Fruit fly (Drosophila melanogaster) whole organism, embryonic: ENCODE measurements around the gene spo.

ENCODE experiments used
- B-H1 ChIP-seq: fragments of 200-800 bp; sonication (Bioruptor generic); IDR thresholded peaks from 3 replicates; pipeline ENCODE4 v1.3.6; 2022; ENCODE audit warnings: missing biosample characterization, missing genetic modification characterization
- B-H2 ChIP-seq: fragments of 200-800 bp; sonication (Bioruptor generic); optimal IDR thresholded peaks from 2 replicates; lab custom pipeline; 2018; ENCODE audit warnings: missing biosample characterization, mild to moderate bottlenecking, missing genetic modification characterization
- C15 ChIP-seq: fragments of 200-800 bp; sonication (Bioruptor generic); IDR thresholded peaks from 3 replicates; pipeline ENCODE4 v1.3.6; 2022; ENCODE audit warnings: missing biosample characterization, missing genetic modification characterization
- CG10543 ChIP-seq: fragments of 200-800 bp; sonication (Bioruptor generic); optimal IDR thresholded peaks from 3 replicates; lab custom pipeline; 2017; ENCODE audit warnings: missing biosample characterization, mild to moderate bottlenecking, missing genetic modification characterization, moderate library complexity
- CG11695 ChIP-seq: fragments of 200-800 bp; sonication (Bioruptor generic); IDR thresholded peaks from 3 replicates; pipeline ENCODE4 v1.3.6; 2022; ENCODE audit warnings: missing biosample characterization, missing genetic modification characterization
- CG12104 ChIP-seq: fragments of 200-800 bp; sonication (Bioruptor generic); optimal IDR thresholded peaks from 3 replicates; lab custom pipeline; 2016; ENCODE audit warnings: missing biosample characterization, missing genetic modification characterization
- CG12659 ChIP-seq: fragments of 200-800 bp; sonication (Bioruptor generic); optimal IDR thresholded peaks from 3 replicates; lab custom pipeline; 2017; ENCODE audit warnings: mild to moderate bottlenecking, missing biosample characterization, missing genetic modification reagents, missing genetic modification characterization
- CG15073 ChIP-seq: fragments of 200-800 bp; sonication (Bioruptor generic); optimal IDR thresholded peaks from 2 replicates; lab custom pipeline; 2016; ENCODE audit warnings: missing biosample characterization, missing genetic modification characterization
- CG18011 ChIP-seq: fragments of 200-800 bp; sonication (Bioruptor generic); optimal IDR thresholded peaks from 2 replicates; lab custom pipeline; 2017; ENCODE audit warnings: missing biosample characterization, missing genetic modification characterization, mild to moderate bottlenecking, moderate library complexity, missing genotype
- CG18619 ChIP-seq: fragments of 200-800 bp; sonication (Bioruptor generic); optimal IDR thresholded peaks from 3 replicates; lab custom pipeline; 2017; ENCODE audit warnings: missing biosample characterization, mild to moderate bottlenecking, missing genetic modification characterization
- CG2202 ChIP-seq: fragments of 200-800 bp; sonication (Bioruptor generic); optimal IDR thresholded peaks from 2 replicates; lab custom pipeline; 2018; ENCODE audit warnings: missing biosample characterization, mild to moderate bottlenecking, missing genetic modification characterization
- CG2678 ChIP-seq: fragments of 200-800 bp; sonication (Bioruptor generic); optimal IDR thresholded peaks from 3 replicates; lab custom pipeline; 2019; ENCODE audit warnings: missing biosample characterization, mild to moderate bottlenecking, missing genetic modification characterization, moderate library complexity
- CG3065 ChIP-seq: fragments of 200-800 bp; sonication (Bioruptor generic); optimal IDR thresholded peaks from 2 replicates; lab custom pipeline; 2016; ENCODE audit warnings: missing biosample characterization, missing genetic modification characterization
- CG31388 ChIP-seq: fragments of 200-800 bp; sonication (Bioruptor generic); optimal IDR thresholded peaks from 2 replicates; lab custom pipeline; 2016; ENCODE audit warnings: missing biosample characterization, missing genetic modification characterization
- CG4404 ChIP-seq: fragments of 200-800 bp; sonication (Bioruptor generic); IDR thresholded peaks from 2 replicates; pipeline ENCODE4 v1.3.6; 2022; ENCODE audit warnings: missing biosample characterization, missing genetic modification characterization
- CG5245 ChIP-seq: fragments of 200-800 bp; sonication (Bioruptor generic); optimal IDR thresholded peaks from 3 replicates; lab custom pipeline; 2016; ENCODE audit warnings: missing biosample characterization, missing genetic modification characterization
- CG6272 ChIP-seq: fragments of 200-800 bp; sonication (Bioruptor generic); IDR thresholded peaks from 2 replicates; pipeline ENCODE4 v1.3.6; 2022; ENCODE audit warnings: missing biosample characterization, missing genetic modification characterization
- CG9215 ChIP-seq: fragments of 200-800 bp; sonication (Bioruptor generic); IDR thresholded peaks from 2 replicates; pipeline ENCODE4 v1.3.6; 2022; ENCODE audit warnings: missing biosample characterization, missing genetic modification characterization
- CG9437 ChIP-seq: fragments of 200-800 bp; sonication (Bioruptor generic); optimal IDR thresholded peaks from 2 replicates; lab custom pipeline; 2018; ENCODE audit warnings: missing biosample characterization, mild to moderate bottlenecking, missing genetic modification characterization
- Camta ChIP-seq: fragments of 200-800 bp; sonication (Bioruptor generic); optimal IDR thresholded peaks from 2 replicates; lab custom pipeline; 2016; ENCODE audit warnings: missing biosample characterization, missing genetic modification characterization
- CkIIα-i1 ChIP-seq: fragments of 200-800 bp; sonication (Bioruptor generic); IDR thresholded peaks from 2 replicates; pipeline ENCODE4 v1.3.6; 2022; ENCODE audit warnings: missing biosample characterization, missing genetic modification characterization
- Ets97D ChIP-seq: fragments of 200-800 bp; sonication (Bioruptor generic); optimal IDR thresholded peaks from 3 replicates; lab custom pipeline; 2016; ENCODE audit warnings: missing biosample characterization, missing genetic modification characterization
- Gug ChIP-seq: fragments of 200-800 bp; sonication (Bioruptor generic); IDR thresholded peaks from 4 replicates; pipeline ENCODE4 v1.3.6; 2022; ENCODE audit warnings: missing biosample characterization, missing genetic modification characterization
- Hr3 ChIP-seq: fragments of 200-800 bp; sonication (Bioruptor generic); optimal IDR thresholded peaks from 3 replicates; lab custom pipeline; 2016; ENCODE audit warnings: missing biosample characterization, missing genetic modification characterization
- Jarid2 ChIP-seq: fragments of 200-800 bp; sonication (Bioruptor generic); optimal IDR thresholded peaks from 3 replicates; lab custom pipeline; 2017; ENCODE audit warnings: mild to moderate bottlenecking, missing biosample characterization, missing genetic modification reagents, missing genetic modification characterization
- Mad ChIP-seq: fragments of 200-800 bp; sonication (Bioruptor generic); optimal IDR thresholded peaks from 2 replicates; lab custom pipeline; 2016; ENCODE audit warnings: missing biosample characterization, missing genetic modification characterization
- Max ChIP-seq: fragments of 200-800 bp; sonication (Bioruptor generic); optimal IDR thresholded peaks from 2 replicates; lab custom pipeline; 2016; ENCODE audit warnings: missing biosample characterization, mild to moderate bottlenecking, missing genetic modification characterization
- NC2α ChIP-seq: fragments of 200-800 bp; sonication (Bioruptor generic); optimal IDR thresholded peaks from 2 replicates; lab custom pipeline; 2016; ENCODE audit warnings: missing biosample characterization, missing genetic modification characterization
- Nf-YB ChIP-seq: fragments of 200-800 bp; sonication (Bioruptor generic); optimal IDR thresholded peaks from 3 replicates; lab custom pipeline; 2019; ENCODE audit warnings: missing biosample characterization, mild to moderate bottlenecking, missing genetic modification characterization, moderate library complexity
- ash1 ChIP-seq: fragments of 200-800 bp; sonication (Bioruptor generic); optimal IDR thresholded peaks from 2 replicates; lab custom pipeline; 2018; ENCODE audit warnings: missing biosample characterization, mild to moderate bottlenecking, missing genetic modification characterization
- az2 ChIP-seq: fragments of 200-800 bp; sonication (Bioruptor generic); optimal IDR thresholded peaks from 3 replicates; lab custom pipeline; 2016; ENCODE audit warnings: missing biosample characterization, missing genetic modification characterization
- bowl ChIP-seq: fragments of 200-800 bp; sonication (Bioruptor generic); IDR thresholded peaks from 2 replicates; pipeline ENCODE4 v1.3.6; 2022; ENCODE audit warnings: missing biosample characterization, missing genetic modification characterization
- chm ChIP-seq: fragments of 200-800 bp; sonication (Bioruptor generic); IDR thresholded peaks from 2 replicates; pipeline ENCODE4 v1.3.6; 2022; ENCODE audit warnings: missing biosample characterization, missing genetic modification characterization
- croc ChIP-seq: fragments of 200-800 bp; sonication (Bioruptor generic); conservative IDR thresholded peaks from 3 replicates; pipeline ENCODE4 v1.3.6; 2022; ENCODE audit warnings: missing biosample characterization, missing genetic modification characterization
- danr ChIP-seq: fragments of 200-800 bp; sonication (Bioruptor generic); IDR thresholded peaks from 2 replicates; pipeline ENCODE4 v1.3.6; 2022; ENCODE audit warnings: missing biosample characterization, missing genetic modification characterization
- dm ChIP-seq: fragments of 200-800 bp; sonication (Bioruptor generic); optimal IDR thresholded peaks from 3 replicates; lab custom pipeline; 2016; ENCODE audit warnings: missing biosample characterization, missing genetic modification characterization
- eve ChIP-seq, 2 experiments: fragments of >200 bp; optimal IDR thresholded peaks; 2 replicates each; lab custom pipeline; 2017; ENCODE audit warnings: missing biosample characterization in 2 of 2, missing genetic modification characterization in 2 of 2
- eyg ChIP-seq: fragments of 200-800 bp; sonication (Bioruptor generic); optimal IDR thresholded peaks from 3 replicates; lab custom pipeline; 2016; ENCODE audit warnings: missing biosample characterization, missing genetic modification characterization
- grn ChIP-seq: fragments of 200-800 bp; sonication (Bioruptor generic); optimal IDR thresholded peaks from 3 replicates; lab custom pipeline; 2017; ENCODE audit warnings: missing biosample characterization, missing genetic modification characterization
- gsb-n ChIP-seq: fragments of 200-800 bp; sonication (Bioruptor generic); optimal IDR thresholded peaks from 3 replicates; lab custom pipeline; 2018; ENCODE audit warnings: missing biosample characterization, mild to moderate bottlenecking, missing genetic modification characterization
- gt ChIP-seq: fragments of 200-800 bp; sonication (Bioruptor generic); IDR thresholded peaks from 2 replicates; pipeline ENCODE4 v1.3.6; 2022; ENCODE audit warnings: missing biosample characterization, missing genetic modification characterization
- klu ChIP-seq: fragments of 200-800 bp; sonication (Bioruptor generic); IDR thresholded peaks from 2 replicates; pipeline ENCODE4 v1.3.6; 2022; ENCODE audit warnings: missing biosample characterization, missing genetic modification characterization
- lilli ChIP-seq: fragments of 200-800 bp; sonication (Bioruptor generic); optimal IDR thresholded peaks from 3 replicates; lab custom pipeline; 2016; ENCODE audit warnings: missing biosample characterization, missing genetic modification characterization
- nau ChIP-seq: fragments of 200-800 bp; sonication (Bioruptor generic); optimal IDR thresholded peaks from 3 replicates; lab custom pipeline; 2017; ENCODE audit warnings: missing biosample characterization, mild to moderate bottlenecking, missing genetic modification characterization, missing genetic modification reagents
- nerfin-2 ChIP-seq: fragments of 200-800 bp; sonication (Bioruptor generic); IDR thresholded peaks from 2 replicates; pipeline ENCODE4 v1.3.6; 2022; ENCODE audit warnings: missing biosample characterization, missing genetic modification characterization; ENCODE audit not compliant: partially characterized antibody
- nmo ChIP-seq: fragments of 200-800 bp; sonication (Bioruptor generic); optimal IDR thresholded peaks from 2 replicates; lab custom pipeline; 2018; ENCODE audit warnings: missing biosample characterization, mild to moderate bottlenecking, missing genetic modification characterization, moderate library complexity
- nom ChIP-seq: fragments of 200-800 bp; sonication (Bioruptor generic); optimal IDR thresholded peaks from 2 replicates; lab custom pipeline; 2017; ENCODE audit warnings: missing biosample characterization, missing genetic modification characterization, mild to moderate bottlenecking, moderate library complexity, missing genetic modification reagents
- pfk ChIP-seq: fragments of 200-800 bp; sonication (Bioruptor generic); optimal IDR thresholded peaks from 2 replicates; lab custom pipeline; 2018; ENCODE audit warnings: missing biosample characterization, mild to moderate bottlenecking, missing genetic modification characterization, moderate library complexity
- sens ChIP-seq: fragments of 200-800 bp; sonication (Bioruptor generic); peaks from one replicate; lab custom pipeline; 2016; ENCODE audit warnings: missing biosample characterization, missing genetic modification characterization
- tna ChIP-seq: fragments of 200-800 bp; sonication (Bioruptor generic); IDR thresholded peaks from 2 replicates; pipeline ENCODE4 v1.3.6; 2022; ENCODE audit warnings: missing biosample characterization, missing genetic modification characterization; ENCODE audit not compliant: partially characterized antibody
- zen ChIP-seq: fragments of 200-800 bp; sonication (Bioruptor generic); optimal IDR thresholded peaks from 3 replicates; lab custom pipeline; 2018; ENCODE audit warnings: missing biosample characterization, mild to moderate bottlenecking, missing genetic modification characterization, moderate library complexity

Gene spo

DNA sequence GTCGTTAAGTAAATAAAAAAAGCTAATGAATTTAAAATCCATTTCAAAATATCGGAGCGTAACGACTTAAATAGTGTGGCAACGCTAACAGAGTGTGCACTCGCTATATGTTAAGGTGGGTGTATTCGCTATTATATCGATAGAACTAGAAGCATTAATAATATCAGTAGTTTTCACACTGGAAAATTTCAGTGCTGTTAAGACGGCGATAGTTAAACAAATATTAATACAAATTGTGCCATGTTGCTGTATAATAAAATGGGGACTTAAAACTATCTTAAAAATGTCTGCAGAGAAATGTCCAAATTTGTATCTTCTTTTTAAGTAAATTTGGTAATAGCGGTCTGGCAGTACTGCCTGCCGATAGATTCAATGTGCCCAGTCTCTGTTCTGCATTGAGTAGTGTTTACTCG is 9.1 kb downstream of the spo start (continued):
- peak; percentile 92 for TF ChIP-seq klu (GFP tag; lab: Robert Waterston, UW)
- peak; percentile 85 for TF ChIP-seq Hr3
- peak; percentile 74 for TF ChIP-seq Max (GFP tag; lab: Kevin White, UChicago)
- peak; percentile 55; the same call in 1 of the 3 replicates for TF ChIP-seq CG11695
- peak; percentile 74; the same call in 2 of the 3 replicates for TF ChIP-seq C15
- TF ChIP-seq croc: peak; percentile 80
- peak; percentile 81 for TF ChIP-seq gt
- peak; percentile 80 for TF ChIP-seq Camta (GFP tag; lab: Kevin White, UChicago)
- peak; percentile 94 for TF ChIP-seq CG6272
- peak; percentile 92 for TF ChIP-seq lilli (GFP tag; lab: Kevin White, UChicago)
- TF ChIP-seq B-H2: no peak
- TF ChIP-seq CG31388 (GFP tag; lab: Kevin White, UChicago): peak; percentile 80
- TF ChIP-seq CG18619 (GFP tag; lab: Kevin White, UChicago): peak; percentile 75
- peak; percentile 63; the same call in 1 of the 2 replicates for TF ChIP-seq bowl (GFP tag; lab: Robert Waterston, UW)
- peak; percentile 82 for TF ChIP-seq dm (GFP tag; lab: Kevin White, UChicago)
- TF ChIP-seq nau (GFP tag; lab: Kevin White, UChicago): no peak
- no peak for TF ChIP-seq eve (GFP tag; optimal IDR thresholded peaks at IDR 0.05; lab: Kevin White, UChicago)
- TF ChIP-seq CG4404: peak; percentile 90
- peak; percentile 87 for TF ChIP-seq chm (GFP tag; lab: Robert Waterston, UW)
- TF ChIP-seq pfk: no peak
- peak; percentile 73 for TF ChIP-seq Mad
- peak; percentile 67 for TF ChIP-seq CG18011 (GFP tag; lab: Kevin White, UChicago)
- peak; percentile 77 for TF ChIP-seq az2
- no peak for TF ChIP-seq CG2678 (tag; lab: Kevin White, UChicago)
- TF ChIP-seq CG12104 (GFP tag; lab: Kevin White, UChicago): peak; percentile 70
- peak; percentile 51 for TF ChIP-seq ash1 (GFP tag; lab: Kevin White, UChicago)
- TF ChIP-seq Ets97D: peak; percentile 93
- peak; percentile 94 for TF ChIP-seq nmo (GFP tag; lab: Kevin White, UChicago)
- TF ChIP-seq CG9437 (GFP tag; lab: Kevin White, UChicago): peak; percentile 62
- peak; percentile 85 for TF ChIP-seq CG12659 (GFP tag; lab: Kevin White, UChicago)
- peak; percentile 36 for TF ChIP-seq CG2202
- peak; percentile 77 for TF ChIP-seq CkIIα-i1
- TF ChIP-seq CG5245 (GFP tag; lab: Kevin White, UChicago): peak; percentile 66
- TF ChIP-seq B-H1 (GFP tag; lab: Robert Waterston, UW): peak; percentile 88
- TF ChIP-seq zen (tag; lab: Kevin White, UChicago): peak; percentile 86
- TF ChIP-seq tna: no peak; the same call in 1 of the 2 replicates
- TF ChIP-seq nerfin-2 (GFP tag; lab: Robert Waterston, UW): peak; percentile 62; the same call in 1 of the 2 replicates
- TF ChIP-seq Jarid2 (GFP tag; lab: Kevin White, UChicago): peak; percentile 37
- no peak for TF ChIP-seq CG15073 (GFP tag; lab: Kevin White, UChicago)
- peak; percentile 91 for TF ChIP-seq Gug (GFP tag; lab: Robert Waterston, UW)
- peak; percentile 88 for TF ChIP-seq danr
- peak; percentile 47 for TF ChIP-seq grn (GFP tag; lab: Kevin White, UChicago)
- peak; percentile 77 for TF ChIP-seq CG3065 (GFP tag; lab: Kevin White, UChicago)
- TF ChIP-seq NC2α (GFP tag; lab: Kevin White, UChicago): peak; percentile 53
- peak; percentile 98 for TF ChIP-seq sens (GFP tag; lab: Kevin White, UChicago)
- peak; percentile 46 for TF ChIP-seq Nf-YB (GFP tag; lab: Kevin White, UChicago)
- TF ChIP-seq eyg (GFP tag; lab: Kevin White, UChicago): peak; percentile 74
- no peak for TF ChIP-seq nom
- peak; percentile 90 for TF ChIP-seq CG9215 (GFP tag; lab: Robert Waterston, UW)
- TF ChIP-seq CG10543: no peak
- TF ChIP-seq gsb-n (tag; lab: Kevin White, UChicago): no peak
